Worm (Caenorhabditis elegans): ENCODE data around the gene fip-1.

fip-1 gene

DNA sequence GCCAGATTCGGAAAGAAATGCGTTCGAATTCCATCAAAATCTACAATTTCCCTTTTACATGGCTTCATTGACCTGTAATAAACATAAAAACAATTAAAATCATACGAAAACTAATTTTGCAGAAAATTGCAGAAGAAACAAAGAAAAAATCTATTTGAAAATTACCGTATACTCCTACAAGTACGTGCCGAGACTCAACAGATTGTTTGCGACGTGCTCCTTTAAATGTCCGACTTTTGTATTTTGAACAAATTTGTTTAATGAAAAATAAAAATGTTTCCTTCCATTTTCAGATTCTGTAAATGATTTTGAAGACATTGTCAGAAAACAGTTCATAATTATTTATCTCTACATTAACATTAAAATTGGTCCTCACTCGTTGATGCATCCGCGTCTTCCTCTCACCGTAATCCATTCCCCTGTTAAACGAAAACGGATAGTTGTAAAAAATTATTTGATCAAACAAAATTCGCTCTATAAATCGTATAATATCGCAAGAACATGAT, 35.5 kb downstream of the fip-1 start, which contains the start of gene pgl-2 (continued):
- TF ChIP-seq xnd-1 (tag; optimal IDR thresholded peaks at IDR 0.05) (peak; percentile 64), attf-6 (GFP tag; IDR thresholded peaks at IDR 0.05) (no peak), efl-1 (GFP tag; optimal IDR thresholded peaks at IDR 0.05) (peak; percentile 21), ztf-26 (tag; optimal IDR thresholded peaks at IDR 0.05) (no peak), lsl-1 (GFP tag; optimal IDR thresholded peaks at IDR 0.05) (peak; percentile 86), hmg-20 (GFP tag; IDR thresholded peaks at IDR 0.05) (no peak), aptf-3 (GFP tag; IDR thresholded peaks at IDR 0.05) (no peak), nhr-27 (tag; optimal IDR thresholded peaks at IDR 0.05) (no peak), madf-8 (GFP tag; conservative IDR thresholded peaks at IDR 0.05) (0 out of 2 replicates have a peak, but pooled peaks have one; percentile 23), madf-3 (GFP tag; IDR thresholded peaks at IDR 0.05) (no peak), egl-18 (GFP tag; IDR thresholded peaks at IDR 0.05) (no peak), lin-26 (GFP tag; IDR thresholded peaks at IDR 0.05) (no peak), K12H6.12 (tag; optimal IDR thresholded peaks at IDR 0.05) (no peak), ekl-4 (GFP tag; IDR thresholded peaks at IDR 0.05) (0 out of 2 replicates have a peak, but pooled peaks have one; percentile 36), attf-5 (GFP tag; optimal IDR thresholded peaks at IDR 0.05) (no peak), K11D2.4 (GFP tag; IDR thresholded peaks at IDR 0.05) (no peak), B0336.3 (GFP tag; IDR thresholded peaks at IDR 0.05) (peak; percentile 43; the same call in 1 of the 2 replicates), chd-7 (tag; optimal IDR thresholded peaks at IDR 0.05) (no peak), lin-40 (tag; optimal IDR thresholded peaks at IDR 0.05) (no peak), him-1 (tag; optimal IDR thresholded peaks at IDR 0.05) (peak; percentile 39)

DNA sequence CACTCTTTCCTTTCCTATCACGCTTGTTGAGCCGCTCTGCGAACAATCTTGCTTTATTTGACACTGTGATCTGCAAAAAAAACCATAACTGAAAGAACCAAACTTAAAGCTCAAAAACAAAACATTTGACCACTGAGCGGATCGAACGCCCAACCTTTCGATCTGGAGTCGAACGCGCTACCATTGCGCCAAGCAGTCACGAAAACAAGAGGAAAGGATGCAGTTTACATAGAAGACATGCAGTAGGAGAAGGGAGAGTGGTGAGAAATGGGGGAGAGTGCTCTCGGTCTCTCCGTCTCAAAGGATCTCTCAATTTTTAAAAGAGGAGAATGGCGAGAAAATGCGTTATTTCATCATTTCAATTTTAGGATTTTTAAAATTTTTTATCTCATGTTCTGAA, 38.8 kb downstream of the fip-1 start:
- TF ChIP-seq nhr-90 (tag; optimal IDR thresholded peaks at IDR 0.05) = peak; percentile 91
- no peak; the same call in 1 of the 2 replicates for TF ChIP-seq C06A6.2 (GFP tag; conservative IDR thresholded peaks at IDR 0.05)
- no peak for TF ChIP-seq ama-1 (optimal IDR thresholded peaks at IDR 0.05)
- peak; percentile 70 to 89 for TF ChIP-seq ama-1 (GFP tag; optimal IDR thresholded peaks at IDR 0.05)
- TF ChIP-seq K11D2.4 (GFP tag; IDR thresholded peaks at IDR 0.05) = peak; percentile 63
- TF ChIP-seq bed-1 (GFP tag; IDR thresholded peaks at IDR 0.05) = no peak
- peak; percentile 68; the same call in 1 of the 2 replicates for TF ChIP-seq aptf-3 (GFP tag; IDR thresholded peaks at IDR 0.05)
- peak; percentile 40 for TF ChIP-seq unc-130 (GFP tag; optimal IDR thresholded peaks at IDR 0.05)
- no peak for TF ChIP-seq F39B2.1 (GFP tag; IDR thresholded peaks at IDR 0.05)
- TF ChIP-seq atf-7 (tag; optimal IDR thresholded peaks at IDR 0.05) = peak; percentile 21
- 0 out of 2 replicates have a peak, but pooled peaks have one; percentile 19 for TF ChIP-seq egrh-3 (GFP tag; IDR thresholded peaks at IDR 0.05)
- no peak for TF ChIP-seq nhr-179 (tag; optimal IDR thresholded peaks at IDR 0.05)
- TF ChIP-seq F37B4.10 (GFP tag; IDR thresholded peaks at IDR 0.05) = no peak
- peak; percentile 84 for TF ChIP-seq nfyb-1 (GFP tag; IDR thresholded peaks at IDR 0.05)
- TF ChIP-seq hlh-26 (GFP tag; conservative IDR thresholded peaks at IDR 0.05) = no peak
- peak; percentile 75 for TF ChIP-seq mcd-1 (GFP tag; IDR thresholded peaks at IDR 0.05)
- TF ChIP-seq lag-1 (GFP tag; IDR thresholded peaks at IDR 0.05) = no peak
- no peak for TF ChIP-seq ztf-22 (GFP tag; optimal IDR thresholded peaks at IDR 0.05)
- peak; percentile 62 for TF ChIP-seq B0336.3 (GFP tag; IDR thresholded peaks at IDR 0.05)
- peak; percentile 69 for TF ChIP-seq hlh-12 (tag; optimal IDR thresholded peaks at IDR 0.05)
- no peak for TF ChIP-seq ets-4 (GFP tag; optimal IDR thresholded peaks at IDR 0.05)
- TF ChIP-seq sptf-2 (GFP tag; optimal IDR thresholded peaks at IDR 0.05) = peak; percentile 52
- TF ChIP-seq lin-26 (GFP tag; IDR thresholded peaks at IDR 0.05) = peak; percentile 94
- peak; percentile 82 for TF ChIP-seq Y56A3A.18 (GFP tag; IDR thresholded peaks at IDR 0.05)
- 0 out of 2 replicates have a peak, but pooled peaks have one; percentile 21 for TF ChIP-seq B0019.2 (GFP tag; conservative IDR thresholded peaks at IDR 0.05)
- peak; percentile 66 for TF ChIP-seq lin-54 (GFP tag; optimal IDR thresholded peaks at IDR 0.05)
- peak; percentile 37 for TF ChIP-seq lsl-1 (GFP tag; optimal IDR thresholded peaks at IDR 0.05)
- TF ChIP-seq C17E4.6 (GFP tag; IDR thresholded peaks at IDR 0.05) = no peak
- TF ChIP-seq ceh-100 (GFP tag; IDR thresholded peaks at IDR 0.05) = peak; percentile 55
- TF ChIP-seq ztf-25 (GFP tag; IDR thresholded peaks at IDR 0.05) = peak; percentile 97
- TF ChIP-seq ceh-79 (tag; optimal IDR thresholded peaks at IDR 0.05) = no peak
- TF ChIP-seq let-526 (GFP tag; IDR thresholded peaks at IDR 0.05) = peak; percentile 78
- TF ChIP-seq ceh-27 (GFP tag; optimal IDR thresholded peaks at IDR 0.05) = peak; percentile 84
- TF ChIP-seq dpff-1 (tag; optimal IDR thresholded peaks at IDR 0.05) = peak; percentile 32

Measured in whole organism, young adult.